Worm (Caenorhabditis elegans) whole organism, L3 larva: ENCODE results near the gene F54F7.2.

Experiments used
- R02D3.7 ChIP-seq: fragments of 150-350 bp; optimal IDR thresholded peaks from 2 replicates; lab custom pipeline; 2014; ENCODE audit warnings: missing biosample characterization, missing genetic modification characterization
- ZK546.5 ChIP-seq: sonication (generic microtip); optimal IDR thresholded peaks from 2 replicates; lab custom pipeline; 2017; ENCODE audit warnings: missing biosample characterization, missing genetic modification characterization
- aly-2 ChIP-seq: fragments of 150-350 bp; optimal IDR thresholded peaks from 2 replicates; lab custom pipeline; 2014; ENCODE audit warnings: missing biosample characterization, missing genetic modification characterization
- ceh-82 ChIP-seq: fragments of 150-350 bp; optimal IDR thresholded peaks from 2 replicates; lab custom pipeline; 2014; ENCODE audit warnings: missing biosample characterization, missing genetic modification characterization
- ceh-9 ChIP-seq: sonication (generic microtip); optimal IDR thresholded peaks from 2 replicates; lab custom pipeline; 2018; ENCODE audit warnings: missing biosample characterization, missing genetic modification characterization
- daf-12 ChIP-seq: fragments of 150-350 bp; optimal IDR thresholded peaks from 2 replicates; lab custom pipeline; 2014; ENCODE audit warnings: missing biosample characterization, missing genetic modification reagents, missing genetic modification characterization
- egl-27 ChIP-seq: sonication (generic microtip); optimal IDR thresholded peaks from 4 replicates; lab custom pipeline; 2017; ENCODE audit warnings: missing biosample characterization, missing genetic modification reagents, missing genetic modification characterization
- egl-5 ChIP-seq: fragments of 150-350 bp; optimal IDR thresholded peaks from 2 replicates; lab custom pipeline; 2017; ENCODE audit warnings: missing biosample characterization, missing genetic modification reagents, missing genetic modification characterization, inconsistent platforms
- elt-1 ChIP-seq: fragments of 150-350 bp; optimal IDR thresholded peaks from 2 replicates; lab custom pipeline; 2014; ENCODE audit warnings: missing biosample characterization, missing genetic modification characterization
- elt-2 ChIP-seq: sonication (generic microtip); optimal IDR thresholded peaks from 2 replicates; lab custom pipeline; 2016; ENCODE audit warnings: missing genetic modification reagents, mild to moderate bottlenecking, missing genetic modification characterization, missing compliant biosample characterization
- eor-1 ChIP-seq, 2 experiments: fragments of 150-350 bp; optimal IDR thresholded peaks; 2 replicates each; lab custom pipeline; 2014 to 2018; ENCODE audit warnings: missing biosample characterization in 2 of 2, missing genetic modification characterization in 2 of 2
- fkh-10 ChIP-seq: sonication (generic microtip); optimal IDR thresholded peaks from 2 replicates; lab custom pipeline; 2017; ENCODE audit warnings: missing biosample characterization, missing genetic modification reagents, missing genetic modification characterization
- fkh-2 ChIP-seq: fragments of 150-350 bp; optimal IDR thresholded peaks from 2 replicates; lab custom pipeline; 2014; ENCODE audit warnings: missing biosample characterization, missing genetic modification reagents, missing genetic modification characterization
- hmg-11 ChIP-seq: sonication (generic microtip); optimal IDR thresholded peaks from 2 replicates; lab custom pipeline; 2016; ENCODE audit warnings: missing genetic modification characterization, missing compliant biosample characterization
- jun-1 ChIP-seq: fragments of 150-350 bp; optimal IDR thresholded peaks from 2 replicates; lab custom pipeline; 2014; ENCODE audit warnings: missing biosample characterization, missing genetic modification reagents, missing genetic modification characterization
- lin-39 ChIP-seq: fragments of 150-350 bp; optimal IDR thresholded peaks from 2 replicates; lab custom pipeline; 2018; ENCODE audit warnings: missing biosample characterization, missing genetic modification reagents, missing genetic modification characterization
- lsy-12 ChIP-seq: sonication (generic microtip); optimal IDR thresholded peaks from 2 replicates; lab custom pipeline; 2016; ENCODE audit warnings: mild to moderate bottlenecking, missing genetic modification characterization, missing compliant biosample characterization
- mdl-1 ChIP-seq: fragments of 150-350 bp; optimal IDR thresholded peaks from 2 replicates; lab custom pipeline; 2014; ENCODE audit warnings: missing biosample characterization, missing genetic modification characterization
- mml-1 ChIP-seq: fragments of 150-350 bp; sonication (generic microtip); optimal IDR thresholded peaks from 3 replicates; lab custom pipeline; 2014; ENCODE audit warnings: missing biosample characterization, missing genetic modification characterization
- nfya-1 ChIP-seq: sonication (generic microtip); optimal IDR thresholded peaks from 2 replicates; lab custom pipeline; 2017; ENCODE audit warnings: missing genetic modification characterization, mild to moderate bottlenecking, missing compliant biosample characterization, antibody characterized with exemption, moderate library complexity; ENCODE audit not compliant: insufficient read depth
- nhr-11 ChIP-seq: fragments of 150-350 bp; optimal IDR thresholded peaks from 2 replicates; lab custom pipeline; 2014; ENCODE audit warnings: missing biosample characterization, missing genetic modification characterization
- nhr-23 ChIP-seq: fragments of 150-350 bp; optimal IDR thresholded peaks from 2 replicates; lab custom pipeline; 2014; ENCODE audit warnings: missing biosample characterization, missing genetic modification reagents, missing genetic modification characterization
- nhr-237 ChIP-seq: fragments of 150-350 bp; optimal IDR thresholded peaks from 2 replicates; lab custom pipeline; 2014; ENCODE audit warnings: missing biosample characterization, missing genetic modification characterization
- nhr-25 ChIP-seq: sonication (generic microtip); optimal IDR thresholded peaks from 2 replicates; lab custom pipeline; 2017; ENCODE audit warnings: missing biosample characterization, missing genetic modification characterization
- nhr-67 ChIP-seq: fragments of 150-350 bp; optimal IDR thresholded peaks from 2 replicates; lab custom pipeline; 2014; ENCODE audit warnings: missing biosample characterization, missing genetic modification characterization
- pha-4 ChIP-seq: fragments of 150-350 bp; optimal IDR thresholded peaks from 2 replicates; lab custom pipeline; 2014; ENCODE audit warnings: missing biosample characterization, missing genetic modification reagents, missing genetic modification characterization
- pqm-1 ChIP-seq: fragments of 150-350 bp; optimal IDR thresholded peaks from 2 replicates; lab custom pipeline; 2017; ENCODE audit warnings: missing biosample characterization, missing genetic modification characterization, inconsistent platforms
- skn-1 ChIP-seq: fragments of 150-350 bp; optimal IDR thresholded peaks from 2 replicates; lab custom pipeline; 2014; ENCODE audit warnings: missing biosample characterization, missing genetic modification characterization
- unc-62 ChIP-seq: fragments of 150-350 bp; sonication (generic microtip); optimal IDR thresholded peaks from 4 replicates; lab custom pipeline; 2014; ENCODE audit warnings: missing biosample characterization, missing genetic modification reagents, missing genetic modification characterization
- zag-1 ChIP-seq: fragments of 150-350 bp; optimal IDR thresholded peaks from 2 replicates; lab custom pipeline; 2014; ENCODE audit warnings: missing biosample characterization, missing genetic modification characterization
- ztf-11 ChIP-seq: fragments of 150-350 bp; optimal IDR thresholded peaks from 2 replicates; lab custom pipeline; 2014; ENCODE audit warnings: missing biosample characterization, missing genetic modification characterization
- ztf-4 ChIP-seq: fragments of 150-350 bp; optimal IDR thresholded peaks from 2 replicates; lab custom pipeline; 2014; ENCODE audit warnings: missing biosample characterization, missing genetic modification characterization

Gene F54F7.2

ce11 chrX:11852494-11852893 is 9.0 kb downstream of the F54F7.2 start, which contains the start of gene xtr-1:
xtr-1 (plus strand) TSS chrX:11852794.
- TF ChIP-seq nhr-11 (tag; lab: Kevin White, UChicago) (no peak), ceh-82 (tag; lab: Kevin White, UChicago) (no peak), ztf-11 (tag; lab: Kevin White, UChicago) (no peak), mdl-1 (tag; lab: Kevin White, UChicago) (no peak), zag-1 (no peak), skn-1 (no peak), fkh-2 (no peak), nfya-1 (tag; lab: Kevin White, UChicago) (no peak), egl-27 (no peak), daf-12 (tag; lab: Kevin White, UChicago) (no peak), elt-2 (tag; lab: Kevin White, UChicago) (no peak), egl-5 (no peak), eor-1 (tag; optimal IDR thresholded peaks at IDR 0.05; lab: Kevin White, UChicago) (no peak), nhr-67 (tag; lab: Kevin White, UChicago) (no peak), pha-4 (tag; lab: Kevin White, UChicago) (no peak)

ce11 chrX:11854432-11854831 is 11.0 kb downstream of the F54F7.2 start:
- TF ChIP-seq pqm-1 (tag; lab: Kevin White, UChicago) (peak; percentile 56), elt-2 (tag; lab: Kevin White, UChicago) (peak; percentile 67), jun-1 (tag; lab: Kevin White, UChicago) (no peak)
- TF ChIP-seq, all 47 proteins: peak for 2

ce11 chrX:11854903-11855302 is 11.4 kb downstream of the F54F7.2 start, which contains the start of gene F54F7.8:
F54F7.8 (minus strand) TSS chrX:11855003.
- no peak for TF ChIP-seq nhr-23 (tag; lab: Kevin White, UChicago)
- no peak for TF ChIP-seq daf-12 (tag; lab: Kevin White, UChicago)
- no peak for TF ChIP-seq ztf-4
- TF ChIP-seq nfya-1 (tag; lab: Kevin White, UChicago): no peak
- no peak for TF ChIP-seq mml-1
- TF ChIP-seq hmg-11 (tag; lab: Kevin White, UChicago): no peak
- TF ChIP-seq lsy-12 (tag; lab: Kevin White, UChicago): no peak
- TF ChIP-seq ztf-11 (tag; lab: Kevin White, UChicago): no peak
- TF ChIP-seq nhr-25 (tag; lab: Kevin White, UChicago): no peak

ce11 chrX:11856214-11856613 is 12.8 kb downstream of the F54F7.2 start:
- no peak for TF ChIP-seq elt-1
- no peak for TF ChIP-seq unc-62
- TF ChIP-seq mdl-1 (tag; lab: Kevin White, UChicago): no peak
- TF ChIP-seq fkh-10 (GFP tag; lab: Kevin White, UChicago): no peak
- no peak for TF ChIP-seq nhr-237 (tag; lab: Kevin White, UChicago)
- no peak for TF ChIP-seq ztf-4
- TF ChIP-seq mml-1: no peak
- TF ChIP-seq ceh-82 (tag; lab: Kevin White, UChicago): no peak
- TF ChIP-seq ztf-11 (tag; lab: Kevin White, UChicago): no peak
- TF ChIP-seq zag-1: no peak
- no peak for TF ChIP-seq R02D3.7 (tag; lab: Kevin White, UChicago)
- no peak for TF ChIP-seq nhr-11 (tag; lab: Kevin White, UChicago)

ce11 chrX:11857178-11857577 is 13.7 kb downstream of the F54F7.2 start, which contains the start of gene mes-1:
mes-1 (plus strand) TSS chrX:11857478.
- TF ChIP-seq ztf-11 (tag; lab: Kevin White, UChicago) (no peak), hmg-11 (tag; lab: Kevin White, UChicago) (no peak), daf-12 (tag; lab: Kevin White, UChicago) (no peak), nhr-67 (tag; lab: Kevin White, UChicago) (no peak)

- TF ChIP-seq nhr-23 (tag; lab: Kevin White, UChicago): no peak
- no peak for TF ChIP-seq eor-1 (tag; optimal IDR thresholded peaks at IDR 0.05; lab: Kevin White, UChicago)
- no peak for TF ChIP-seq aly-2 (tag; lab: Kevin White, UChicago)
- TF ChIP-seq pha-4 (tag; lab: Kevin White, UChicago): no peak
- no peak for TF ChIP-seq jun-1 (tag; lab: Kevin White, UChicago)
- TF ChIP-seq mdl-1 (tag; lab: Kevin White, UChicago): no peak
- no peak for TF ChIP-seq lin-39
- no peak for TF ChIP-seq ZK546.5 (tag; lab: Kevin White, UChicago)
- TF ChIP-seq nhr-11 (tag; lab: Kevin White, UChicago): no peak
- no peak for TF ChIP-seq ztf-11 (tag; lab: Kevin White, UChicago)
- TF ChIP-seq nfya-1 (tag; lab: Kevin White, UChicago): no peak
- TF ChIP-seq nhr-25 (tag; lab: Kevin White, UChicago): no peak
- no peak for TF ChIP-seq pqm-1 (tag; lab: Kevin White, UChicago)
- no peak for TF ChIP-seq nhr-237 (tag; lab: Kevin White, UChicago)
- TF ChIP-seq ceh-9 (tag; lab: Kevin White, UChicago): no peak
- no peak for TF ChIP-seq ztf-4
These were observed 19.8 kb downstream of the F54F7.2 start, which contains the start of gene F54F7.10 for ce11 chrX:11863307-11863706. F54F7.10 (plus strand) TSS chrX:11863607.
